Worm (Caenorhabditis elegans) whole organism, early embryonic: ENCODE results near the gene clec-21.

Source experiments
- B0310.2 ChIP-seq: sonication (generic microtip); optimal IDR thresholded peaks from 2 replicates; lab custom pipeline; 2016; ENCODE audit warnings: mild to moderate bottlenecking, missing genetic modification characterization, missing compliant biosample characterization
- F13C5.2 ChIP-seq: sonication (generic microtip); optimal IDR thresholded peaks from 2 replicates; lab custom pipeline; 2017; ENCODE audit warnings: mild to moderate bottlenecking, missing genetic modification characterization, inconsistent platforms, missing compliant biosample characterization
- ama-1 ChIP-seq: fragments of 150-350 bp; optimal IDR thresholded peaks from 2 replicates; lab custom pipeline; 2014
- ceh-36 ChIP-seq: sonication (generic microtip); optimal IDR thresholded peaks from 2 replicates; lab custom pipeline; 2016; ENCODE audit warnings: missing genetic modification characterization, inconsistent platforms, missing compliant biosample characterization
- ets-7 ChIP-seq: sonication (generic microtip); optimal IDR thresholded peaks from 2 replicates; lab custom pipeline; 2016; ENCODE audit warnings: missing genotype, missing genetic modification characterization, missing compliant biosample characterization
- flt-1 ChIP-seq: fragments of 200-800 bp; sonication (Bioruptor generic); IDR thresholded peaks from 2 replicates; pipeline ENCODE4 v1.3.6; 2022; ENCODE audit warnings: missing genetic modification characterization, missing compliant biosample characterization
- hmbx-1 ChIP-seq: sonication (generic microtip); optimal IDR thresholded peaks from 2 replicates; lab custom pipeline; 2016; ENCODE audit warnings: mild to moderate bottlenecking, missing genetic modification characterization, missing compliant biosample characterization
- hmg-4 ChIP-seq: fragments of 200-800 bp; sonication (Bioruptor generic); optimal IDR thresholded peaks from 2 replicates; lab custom pipeline; 2018; ENCODE audit warnings: mild to moderate bottlenecking, missing genetic modification characterization, missing compliant biosample characterization
- hnd-1 ChIP-seq: sonication (generic microtip); optimal IDR thresholded peaks from 2 replicates; lab custom pipeline; 2016; ENCODE audit warnings: missing genetic modification characterization, missing compliant biosample characterization
- tbx-37 ChIP-seq: fragments of 200-800 bp; sonication (Bioruptor generic); conservative IDR thresholded peaks from 2 replicates; pipeline ENCODE4 v1.3.6; 2022; ENCODE audit warnings: missing genetic modification reagents, missing genetic modification characterization, missing compliant biosample characterization
- tra-4 ChIP-seq: sonication (generic microtip); optimal IDR thresholded peaks from 2 replicates; lab custom pipeline; 2017; ENCODE audit warnings: missing genetic modification characterization, missing compliant biosample characterization

ce11 chrII:1538589-1538988 lies 45.5 kb downstream of the clec-21 start, which contains the start of gene fbxb-44:
- TF ChIP-seq ama-1 (lab: Kevin White, UChicago) (no peak), hmbx-1 (tag; lab: Kevin White, UChicago) (no peak), tbx-37 (GFP tag; lab: Robert Waterston, UW) (no peak), ceh-36 (tag; lab: Kevin White, UChicago) (no peak), B0310.2 (tag; lab: Kevin White, UChicago) (no peak), flt-1 (GFP tag; lab: Robert Waterston, UW) (no peak), F13C5.2 (tag; lab: Kevin White, UChicago) (no peak), hmg-4 (GFP tag; lab: Kevin White, UChicago) (no peak), tra-4 (tag; lab: Kevin White, UChicago) (no peak), ets-7 (no peak), hnd-1 (tag; lab: Kevin White, UChicago) (no peak)
